Worm (Caenorhabditis elegans) whole organism, L4 larva: ENCODE measurements around the gene dmd-3.

Experiments
- F26F4.8 ChIP-seq: fragments of 200-800 bp; sonication (Bioruptor generic); conservative IDR thresholded peaks from 2 replicates; pipeline ENCODE4 v1.3.6; 2022; ENCODE audit warnings: missing genetic modification characterization, missing compliant biosample characterization
- F37D6.2 ChIP-seq: sonication (generic microtip); optimal IDR thresholded peaks from 2 replicates; lab custom pipeline; 2016; ENCODE audit warnings: mild to moderate bottlenecking, missing genetic modification characterization, missing compliant biosample characterization
- F44E2.7 ChIP-seq: fragments of 200-800 bp; sonication (Bioruptor generic); IDR thresholded peaks from 2 replicates; pipeline ENCODE4 v2.1.2; 2022; ENCODE audit warnings: missing genetic modification characterization, missing compliant biosample characterization
- F49E8.2 ChIP-seq: sonication (generic microtip); optimal IDR thresholded peaks from 2 replicates; lab custom pipeline; 2016; ENCODE audit warnings: missing compliant biosample characterization, mild to moderate bottlenecking, missing genetic modification characterization, borderline replicate concordance
- T26A8.4 ChIP-seq: fragments of 200-800 bp; sonication (Bioruptor generic); IDR thresholded peaks from 2 replicates; pipeline ENCODE4 v1.3.6; 2022; ENCODE audit warnings: missing genetic modification characterization, missing compliant biosample characterization
- Y5F2A.4 ChIP-seq: fragments of 200-800 bp; sonication (Bioruptor generic); optimal IDR thresholded peaks from 2 replicates; lab custom pipeline; 2018; ENCODE audit warnings: mild to moderate bottlenecking, missing genetic modification characterization, missing compliant biosample characterization
- ZK337.2 ChIP-seq: fragments of 200-800 bp; sonication (Bioruptor generic); IDR thresholded peaks from 2 replicates; pipeline ENCODE4 v1.3.6; 2022; ENCODE audit warnings: missing genetic modification reagents, missing genetic modification characterization, missing compliant biosample characterization
- aha-1 ChIP-seq: fragments of 150-350 bp; peaks from one replicate; lab custom pipeline; 2014; ENCODE audit warnings: missing biosample characterization, missing genetic modification characterization
- arid-1 ChIP-seq: fragments of 200-800 bp; sonication (Bioruptor generic); conservative IDR thresholded peaks from 2 replicates; pipeline ENCODE4 v1.3.6; 2022; ENCODE audit warnings: missing genetic modification reagents, missing genetic modification characterization, missing compliant biosample characterization
- ceh-32 ChIP-seq: sonication (generic microtip); optimal IDR thresholded peaks from 2 replicates; lab custom pipeline; 2016; ENCODE audit warnings: mild to moderate bottlenecking, missing genetic modification characterization, missing compliant biosample characterization; ENCODE audit not compliant: poor library complexity
- ceh-62 ChIP-seq: sonication (generic microtip); optimal IDR thresholded peaks from 2 replicates; lab custom pipeline; 2017; ENCODE audit warnings: missing biosample characterization, missing genetic modification characterization
- dmd-8 ChIP-seq: fragments of 200-800 bp; sonication (Bioruptor generic); IDR thresholded peaks from 2 replicates; pipeline ENCODE4 v1.3.6; 2022; ENCODE audit warnings: missing genetic modification characterization, missing compliant biosample characterization
- egl-43 ChIP-seq: fragments of 200-800 bp; sonication (Bioruptor generic); IDR thresholded peaks from 2 replicates; pipeline ENCODE4 v1.3.6; 2022; ENCODE audit warnings: missing genetic modification reagents, missing genetic modification characterization, missing compliant biosample characterization
- fkh-10 ChIP-seq: fragments of 150-350 bp; optimal IDR thresholded peaks from 2 replicates; lab custom pipeline; 2014; ENCODE audit warnings: missing biosample characterization, missing genetic modification reagents, missing genetic modification characterization
- fos-1 ChIP-seq: fragments of 150-350 bp; optimal IDR thresholded peaks from 2 replicates; lab custom pipeline; 2014; ENCODE audit warnings: missing biosample characterization, missing genetic modification characterization
- hif-1 ChIP-seq, 2 experiments: sonication (generic microtip); optimal IDR thresholded peaks; 2 replicates each; lab custom pipeline; 2016 to 2017; ENCODE audit warnings: missing compliant biosample characterization in 2 of 2, missing genetic modification characterization in 2 of 2, missing genetic modification reagents in 2 of 2, missing genotype in 2 of 2, mild to moderate bottlenecking in 1 of 2
- hlh-11 ChIP-seq: fragments of 200-800 bp; sonication (Bioruptor generic); optimal IDR thresholded peaks from 2 replicates; lab custom pipeline; 2018; ENCODE audit warnings: mild to moderate bottlenecking, missing genetic modification characterization, missing compliant biosample characterization
- hlh-30 ChIP-seq: sonication (generic microtip); optimal IDR thresholded peaks from 2 replicates; lab custom pipeline; 2017; ENCODE audit warnings: antibody characterized with exemption, mild to moderate bottlenecking, missing genetic modification characterization, missing compliant biosample characterization; ENCODE audit not compliant: insufficient read depth
- lin-13 ChIP-seq: fragments of 150-350 bp; optimal IDR thresholded peaks from 2 replicates; lab custom pipeline; 2014; ENCODE audit warnings: missing biosample characterization, missing genetic modification reagents, missing genetic modification characterization
- lin-38 ChIP-seq: fragments of 200-800 bp; sonication (Bioruptor generic); IDR thresholded peaks from 2 replicates; pipeline ENCODE4 v1.3.6; 2022; ENCODE audit warnings: missing genetic modification reagents, missing genetic modification characterization, missing compliant biosample characterization
- lin-39 ChIP-seq: fragments of 150-350 bp; optimal IDR thresholded peaks from 2 replicates; lab custom pipeline; 2014; ENCODE audit warnings: missing biosample characterization, missing genetic modification reagents, missing genetic modification characterization
- lir-3 ChIP-seq: sonication (generic microtip); optimal IDR thresholded peaks from 2 replicates; lab custom pipeline; 2016; ENCODE audit warnings: mild to moderate bottlenecking, missing genetic modification characterization, missing compliant biosample characterization
- madf-5 ChIP-seq, 2 experiments: fragments of 200-800 bp; sonication (Bioruptor generic); IDR thresholded peaks; 2 replicates each; pipeline ENCODE4 v1.3.6; 2022; ENCODE audit warnings: missing compliant biosample characterization in 2 of 2, missing genetic modification characterization in 2 of 2
- mdl-1 ChIP-seq, 2 experiments: fragments of 150-350 bp in 1 of 2; sonication (generic microtip) in 1 of 2; optimal IDR thresholded peaks; 2 replicates each; lab custom pipeline; 2014 to 2017; ENCODE audit warnings: missing biosample characterization in 2 of 2, missing genetic modification characterization in 2 of 2
- mdt-29 ChIP-seq: fragments of 200-800 bp; sonication (Bioruptor generic); IDR thresholded peaks from 2 replicates; pipeline ENCODE4 v1.3.6; 2022; ENCODE audit warnings: missing genetic modification reagents, missing genetic modification characterization, missing compliant biosample characterization
- nhr-102 ChIP-seq: sonication (generic microtip); optimal IDR thresholded peaks from 2 replicates; lab custom pipeline; 2016; ENCODE audit warnings: mild to moderate bottlenecking, missing genetic modification characterization, moderate library complexity, missing compliant biosample characterization
- nhr-111 ChIP-seq: fragments of 200-800 bp; sonication (Bioruptor generic); optimal IDR thresholded peaks from 2 replicates; lab custom pipeline; 2018; ENCODE audit warnings: mild to moderate bottlenecking, missing genetic modification characterization, missing compliant biosample characterization
- nhr-25 ChIP-seq: sonication (generic microtip); optimal IDR thresholded peaks from 2 replicates; lab custom pipeline; 2017; ENCODE audit warnings: missing genetic modification characterization, mild to moderate bottlenecking, missing compliant biosample characterization, antibody characterized with exemption, moderate library complexity, borderline replicate concordance; ENCODE audit not compliant: insufficient read depth
- nhr-76 ChIP-seq: fragments of 150-350 bp; optimal IDR thresholded peaks from 2 replicates; lab custom pipeline; 2014; ENCODE audit warnings: missing biosample characterization, missing genetic modification characterization
- nhr-77 ChIP-seq: fragments of 150-350 bp; optimal IDR thresholded peaks from 2 replicates; lab custom pipeline; 2014; ENCODE audit warnings: missing biosample characterization, missing genetic modification characterization
- php-3 ChIP-seq: fragments of 200-800 bp; sonication (Bioruptor generic); IDR thresholded peaks from 2 replicates; pipeline ENCODE4 v1.3.6; 2022; ENCODE audit warnings: missing genetic modification reagents, missing genetic modification characterization, missing compliant biosample characterization
- pqm-1 ChIP-seq: sonication (generic microtip); optimal IDR thresholded peaks from 2 replicates; lab custom pipeline; 2017; ENCODE audit warnings: missing biosample characterization, missing genetic modification characterization
- rbr-2 ChIP-seq: sonication (generic microtip); optimal IDR thresholded peaks from 2 replicates; lab custom pipeline; 2016; ENCODE audit warnings: missing genotype, missing genetic modification characterization, missing compliant biosample characterization
- set-16 ChIP-seq: fragments of 200-800 bp; sonication (Bioruptor generic); IDR thresholded peaks from 2 replicates; pipeline ENCODE4 v1.3.6; 2022; ENCODE audit warnings: missing genetic modification reagents, missing genetic modification characterization, missing compliant biosample characterization
- tra-1 ChIP-seq: fragments of 200-800 bp; sonication (Bioruptor generic); IDR thresholded peaks from 2 replicates; pipeline ENCODE4 v1.3.6; 2022; ENCODE audit warnings: missing genetic modification reagents, missing genetic modification characterization, missing compliant biosample characterization
- unc-62 ChIP-seq, 3 experiments: fragments of 150-350 bp in 1 of 3; sonication (generic microtip); optimal IDR thresholded peaks in 2 of 3; peaks in 1 of 3; 1 replicate in 1 of 3; 2 replicates in 2 of 3; lab custom pipeline; 2014 to 2017; ENCODE audit warnings: missing biosample characterization in 3 of 3, missing genetic modification characterization in 3 of 3, missing genetic modification reagents in 3 of 3, missing genotype in 1 of 3

The dmd-3 gene

DNA sequence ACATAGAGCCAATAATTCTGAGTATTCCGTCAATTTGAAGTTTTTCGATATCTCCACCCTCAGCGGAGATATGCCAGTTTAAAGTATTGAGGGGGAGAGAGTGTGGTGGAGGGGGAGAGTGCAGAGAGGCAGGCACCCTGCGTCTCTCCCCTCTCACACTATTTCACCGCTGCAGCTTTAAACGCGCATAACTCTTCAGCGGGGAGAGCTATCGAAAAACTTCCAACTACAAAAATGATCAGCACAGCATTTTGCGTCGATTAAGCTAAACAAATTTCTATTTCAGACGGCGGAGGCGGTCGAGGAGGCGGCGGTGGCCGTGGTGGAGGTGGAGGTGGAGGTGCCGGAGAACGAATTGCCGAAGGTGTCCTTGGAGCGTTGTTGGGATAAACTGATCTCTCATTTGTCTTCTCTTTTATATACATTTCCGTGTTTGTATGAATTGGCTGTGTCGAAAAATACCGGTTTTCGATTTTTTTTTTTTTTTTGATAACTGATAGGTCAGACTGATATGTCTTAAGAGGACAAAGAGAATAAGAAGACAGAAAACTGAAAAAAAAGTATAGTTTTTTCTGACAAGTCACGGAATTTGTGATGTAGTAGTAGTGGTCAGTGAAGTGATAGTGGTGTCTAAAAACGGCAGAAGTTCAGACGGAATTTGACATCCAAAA lies 43.2 kb downstream of the dmd-3 start (continued):
- no peak for TF ChIP-seq F49E8.2 (tag; lab: Kevin White, UChicago)
- TF ChIP-seq pqm-1 (tag; lab: Kevin White, UChicago) = no peak
- TF ChIP-seq unc-62 (GFP tag; optimal IDR thresholded peaks at IDR 0.05 in 1 of 2; lab: Kevin White, UChicago) = peak in 1 of 2 experiments; percentile 66
- TF ChIP-seq unc-62 (tag; optimal IDR thresholded peaks at IDR 0.05; lab: Kevin White, UChicago) = no peak
- TF ChIP-seq mdt-29 = 0 out of 2 replicates have a peak, but pooled peaks have one; percentile 25
- TF ChIP-seq arid-1 (GFP tag; lab: Robert Waterston, UW) = peak; percentile 3; the same call in 1 of the 2 replicates
- no peak for TF ChIP-seq fos-1 (tag; lab: Kevin White, UChicago)
- peak; percentile 75 for TF ChIP-seq set-16 (GFP tag; lab: Robert Waterston, UW)
- no peak for TF ChIP-seq ZK337.2
- TF ChIP-seq lin-13 (GFP tag; lab: Kevin White, UChicago) = peak; percentile 14

DNA sequence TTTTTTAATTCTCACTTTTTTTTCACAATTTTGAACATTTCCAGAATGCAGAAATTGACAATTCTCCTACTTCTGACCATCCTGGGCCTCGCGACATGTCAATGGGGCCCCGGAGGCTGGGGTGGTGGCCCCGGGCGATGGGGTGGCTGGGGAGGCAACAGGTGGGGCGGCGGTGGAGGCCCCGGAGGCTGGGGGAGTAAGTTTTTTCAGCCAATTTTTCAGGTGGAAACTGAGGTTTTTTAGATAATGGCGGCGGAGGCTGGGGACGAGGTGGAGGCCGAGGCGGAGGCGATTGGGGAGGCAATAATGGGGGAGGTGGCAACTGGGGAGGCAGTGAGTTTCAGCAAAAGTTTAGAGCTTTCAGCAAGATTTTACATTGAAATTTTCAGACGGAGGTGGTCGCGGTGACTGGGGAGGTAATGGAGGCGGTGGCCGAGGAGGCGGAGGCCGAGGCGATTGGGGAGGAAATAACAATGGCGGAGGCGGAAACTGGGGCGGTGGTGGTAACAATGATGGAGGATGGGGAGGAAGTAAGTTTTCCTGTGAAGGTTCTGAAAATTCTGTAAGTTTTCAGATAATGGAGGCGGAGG lies 44.8 kb downstream of the dmd-3 start:
- 0 out of 2 replicates have a peak, but pooled peaks have one; percentile 6 for TF ChIP-seq php-3
- TF ChIP-seq F37D6.2 (tag; lab: Kevin White, UChicago) = no peak
- TF ChIP-seq dmd-8 (GFP tag; lab: Robert Waterston, UW) = 0 out of 2 replicates have a peak, but pooled peaks have one; percentile 19
- TF ChIP-seq egl-43 = no peak
- TF ChIP-seq ceh-32 = no peak
- no peak for TF ChIP-seq lir-3 (tag; lab: Kevin White, UChicago)
- peak; percentile 10 for TF ChIP-seq hlh-11 (tag; lab: Kevin White, UChicago)
- TF ChIP-seq rbr-2 (tag; lab: Kevin White, UChicago) = no peak
- no peak for TF ChIP-seq F26F4.8 (GFP tag; lab: Robert Waterston, UW)
- TF ChIP-seq fkh-10 (GFP tag; lab: Kevin White, UChicago) = no peak
- no peak for TF ChIP-seq madf-5 (GFP tag; IDR thresholded peaks at IDR 0.05; lab: Robert Waterston, UW)
- TF ChIP-seq nhr-76 = no peak
- TF ChIP-seq pqm-1 (tag; lab: Kevin White, UChicago) = no peak
- no peak for TF ChIP-seq Y5F2A.4 (GFP tag; lab: Kevin White, UChicago)
- TF ChIP-seq set-16 (GFP tag; lab: Robert Waterston, UW) = peak; percentile 98
- no peak for TF ChIP-seq ceh-62 (tag; lab: Kevin White, UChicago)
- TF ChIP-seq lin-39 = no peak
- no peak for TF ChIP-seq F44E2.7 (GFP tag; lab: Robert Waterston, UW)
- no peak for TF ChIP-seq mdl-1 (tag; optimal IDR thresholded peaks at IDR 0.05; lab: Kevin White, UChicago)
- TF ChIP-seq nhr-111 (GFP tag; lab: Kevin White, UChicago) = no peak
- TF ChIP-seq aha-1 = peak; percentile 84
- TF ChIP-seq nhr-77 (tag; lab: Kevin White, UChicago) = no peak
- no peak for TF ChIP-seq nhr-25
- TF ChIP-seq lin-13 (GFP tag; lab: Kevin White, UChicago) = no peak
- peak; percentile 55; the same call in 1 of the 2 replicates for TF ChIP-seq T26A8.4 (GFP tag; lab: Robert Waterston, UW)
- TF ChIP-seq hif-1 (tag; optimal IDR thresholded peaks at IDR 0.05; lab: Kevin White, UChicago) = peak in 1 of 2 experiments; percentile 15
- TF ChIP-seq tra-1 (GFP tag; lab: Robert Waterston, UW) = no peak
- no peak for TF ChIP-seq hlh-30 (tag; lab: Kevin White, UChicago)
- TF ChIP-seq nhr-102 (tag; lab: Kevin White, UChicago) = no peak
- no peak for TF ChIP-seq lin-38 (GFP tag; lab: Robert Waterston, UW)
